Worm (Caenorhabditis elegans): ENCODE results near the gene F21G4.3.

ce11 chrX:9931362-9931761 is 36.4 kb downstream of the F21G4.3 start, which contains the start of gene nra-3:
- TF ChIP-seq ama-1 (optimal IDR thresholded peaks at IDR 0.05), result no peak
- TF ChIP-seq snpc-4 (tag; optimal IDR thresholded peaks at IDR 0.05), result no peak
- no peak for TF ChIP-seq nhr-77 (tag; optimal IDR thresholded peaks at IDR 0.05)
- no peak for TF ChIP-seq ceh-82 (tag; optimal IDR thresholded peaks at IDR 0.05)
- TF ChIP-seq nhr-11 (tag; optimal IDR thresholded peaks at IDR 0.05), result no peak
- TF ChIP-seq crh-2 (tag; optimal IDR thresholded peaks at IDR 0.05), result no peak
- no peak for TF ChIP-seq lin-39 (tag; optimal IDR thresholded peaks at IDR 0.05)

All from whole organism, L2 larva.